Fruit fly (Drosophila melanogaster): ENCODE measurements around the gene CG13300.

Gene CG13300

DNA sequence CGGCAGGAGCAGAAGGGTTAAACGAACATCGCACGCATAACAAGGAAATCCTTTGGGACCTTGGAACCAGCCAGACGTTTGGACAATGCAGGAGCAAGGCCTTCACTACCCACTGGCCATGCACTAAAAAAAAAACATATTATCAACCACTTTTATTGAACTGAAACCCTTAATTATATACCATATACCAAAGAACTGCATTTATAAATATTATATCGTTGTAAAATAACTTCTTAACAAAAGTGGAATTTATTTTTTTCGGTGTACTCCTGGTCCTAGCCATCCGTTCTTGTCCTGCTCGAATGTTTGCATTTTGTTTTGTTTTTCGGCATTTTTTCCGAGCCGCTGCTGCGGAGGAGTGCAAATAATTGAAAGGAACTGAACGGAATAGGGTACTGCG, 12.0 kb upstream of the CG13300 start:
- TF ChIP-seq CG8632 (GFP tag; optimal IDR thresholded peaks at IDR 0.05) = peak; percentile 27
- peak; percentile 16 to 47 for TF ChIP-seq ss (GFP tag; optimal IDR thresholded peaks at IDR 0.05)
- peak; percentile 61 for TF ChIP-seq CG10669 (GFP tag; optimal IDR thresholded peaks at IDR 0.05)
- TF ChIP-seq salr (GFP tag; optimal IDR thresholded peaks at IDR 0.05) = peak in 1 of 2 experiments; percentile 9
- TF ChIP-seq CG6854 (GFP tag; optimal IDR thresholded peaks at IDR 0.05) = no peak
- peak; percentile 59 for TF ChIP-seq CG6808 (GFP tag; optimal IDR thresholded peaks at IDR 0.05)
- no peak for TF ChIP-seq CG15336 (GFP tag; IDR thresholded peaks at IDR 0.05)
- TF ChIP-seq CG3919 (GFP tag; optimal IDR thresholded peaks at IDR 0.05) = peak; percentile 63
- TF ChIP-seq dsx (GFP tag; optimal IDR thresholded peaks at IDR 0.05; ENCODE audit: poor library complexity, severe bottlenecking) = peak; percentile 33
- TF ChIP-seq CG6276 (GFP tag; optimal IDR thresholded peaks at IDR 0.05) = no peak
- peak; percentile 39 for TF ChIP-seq OdsH (GFP tag; optimal IDR thresholded peaks at IDR 0.05)
- peak; percentile 44 for TF ChIP-seq acj6 (GFP tag; optimal IDR thresholded peaks at IDR 0.05)
- peak; percentile 27 for TF ChIP-seq CG8319 (GFP tag; optimal IDR thresholded peaks at IDR 0.05)
- TF ChIP-seq CG11294 (GFP tag; IDR thresholded peaks at IDR 0.05) = no peak
- peak; percentile 36 for TF ChIP-seq Smox (GFP tag; optimal IDR thresholded peaks at IDR 0.05)
- TF ChIP-seq dac (GFP tag; optimal IDR thresholded peaks at IDR 0.05) = no peak
- TF ChIP-seq Hr38 (GFP tag; optimal IDR thresholded peaks at IDR 0.05) = no peak
- peak; percentile 51; the same call in 2 of the 3 replicates for TF ChIP-seq CG6163 (GFP tag; IDR thresholded peaks at IDR 0.05)
- TF ChIP-seq CG9139 (GFP tag; optimal IDR thresholded peaks at IDR 0.05) = peak; percentile 2
- peak; percentile 6 for TF ChIP-seq CG1621 (tag; optimal IDR thresholded peaks at IDR 0.05)
- TF ChIP-seq Ets21C (GFP tag; optimal IDR thresholded peaks at IDR 0.05) = no peak
- peak; percentile 48 for TF ChIP-seq Met (GFP tag; optimal IDR thresholded peaks at IDR 0.05)
- TF ChIP-seq CG4318 (GFP tag; optimal IDR thresholded peaks at IDR 0.05) = no peak
- peak; percentile 23 for TF ChIP-seq pdm3 (GFP tag; optimal IDR thresholded peaks at IDR 0.05)
- TF ChIP-seq Sox15 (GFP tag; optimal IDR thresholded peaks at IDR 0.05) = no peak
- no peak for TF ChIP-seq lz (GFP tag; optimal IDR thresholded peaks at IDR 0.05)
- no peak for TF ChIP-seq Lpt (GFP tag; optimal IDR thresholded peaks at IDR 0.05)
- no peak for TF ChIP-seq net (GFP tag; optimal IDR thresholded peaks at IDR 0.05)
- TF ChIP-seq CG34406 (GFP tag; optimal IDR thresholded peaks at IDR 0.05) = peak; percentile 43
- TF ChIP-seq Hr39 (GFP tag; optimal IDR thresholded peaks at IDR 0.05) = peak; percentile 19
- no peak for TF ChIP-seq CG6792 (GFP tag; optimal IDR thresholded peaks at IDR 0.05)
- TF ChIP-seq CG32006 (GFP tag; optimal IDR thresholded peaks at IDR 0.05) = no peak
- no peak for TF ChIP-seq fd85E (GFP tag; optimal IDR thresholded peaks at IDR 0.05)
- TF ChIP-seq CG11902 (GFP tag; optimal IDR thresholded peaks at IDR 0.05) = peak; percentile 24
- peak; percentile 56 for TF ChIP-seq Ets96B (tag; optimal IDR thresholded peaks at IDR 0.05)
- TF ChIP-seq Gug (GFP tag; IDR thresholded peaks at IDR 0.05) = 0 out of 2 replicates have a peak, but pooled peaks have one; percentile 12
- TF ChIP-seq esn (GFP tag; optimal IDR thresholded peaks at IDR 0.05) = peak; percentile 0
- TF ChIP-seq achi (GFP tag; optimal IDR thresholded peaks at IDR 0.05) = peak; percentile 40
- peak; percentile 23; the same call in 1 of the 3 replicates for TF ChIP-seq CG8119 (GFP tag; IDR thresholded peaks at IDR 0.05)
- TF ChIP-seq topi (GFP tag; optimal IDR thresholded peaks at IDR 0.05) = peak; percentile 59
- peak; percentile 5 for TF ChIP-seq vri (GFP tag; optimal IDR thresholded peaks at IDR 0.05)
- peak; percentile 43 for TF ChIP-seq CG11762 (GFP tag; optimal IDR thresholded peaks at IDR 0.05; ENCODE audit: insufficient read depth)
- TF ChIP-seq CG7368 (GFP tag; optimal IDR thresholded peaks at IDR 0.05) = peak; percentile 36
- no peak for TF ChIP-seq CG16779 (tag; optimal IDR thresholded peaks at IDR 0.05)
- TF ChIP-seq eg (GFP tag; IDR thresholded peaks at IDR 0.05) = no peak
- TF ChIP-seq fkh (GFP tag; optimal IDR thresholded peaks at IDR 0.05) = no peak
- peak; percentile 83 for TF ChIP-seq Eip78C (GFP tag)
- no peak for TF ChIP-seq Hr4 (GFP tag; optimal IDR thresholded peaks at IDR 0.05)
- peak; percentile 51 for TF ChIP-seq fd59A (GFP tag; optimal IDR thresholded peaks at IDR 0.05)
- TF ChIP-seq spab (GFP tag; optimal IDR thresholded peaks at IDR 0.05) = peak; percentile 52
- TF ChIP-seq CG3032 (tag; optimal IDR thresholded peaks at IDR 0.05) = peak; percentile 65
- TF ChIP-seq cyc (GFP tag; optimal IDR thresholded peaks at IDR 0.05) = peak; percentile 54
